Worm (Caenorhabditis elegans) whole organism, late embryonic: Measurements from ENCODE around the gene plc-4.

Experiments
- K02D7.2 ChIP-seq: sonication (generic microtip); optimal IDR thresholded peaks from 2 replicates; lab custom pipeline; 2017; ENCODE audit warnings: mild to moderate bottlenecking, missing genetic modification characterization, missing compliant biosample characterization
- che-1 ChIP-seq: sonication (generic microtip); optimal IDR thresholded peaks from 2 replicates; lab custom pipeline; 2016; ENCODE audit warnings: mild to moderate bottlenecking, missing genetic modification characterization, missing compliant biosample characterization
- dmd-4 ChIP-seq: sonication (generic microtip); optimal IDR thresholded peaks from 2 replicates; lab custom pipeline; 2016; ENCODE audit warnings: borderline replicate concordance, missing genetic modification characterization, missing compliant biosample characterization
- fkh-10 ChIP-seq: fragments of 150-350 bp; optimal IDR thresholded peaks from 2 replicates; lab custom pipeline; 2014; ENCODE audit warnings: missing biosample characterization, missing genetic modification reagents, missing genetic modification characterization
- lim-6 ChIP-seq: sonication (generic microtip); optimal IDR thresholded peaks from 2 replicates; lab custom pipeline; 2016; ENCODE audit warnings: missing genetic modification characterization, missing compliant biosample characterization
- lin-11 ChIP-seq: fragments of 200-800 bp; sonication (Bioruptor generic); optimal IDR thresholded peaks from 2 replicates; lab custom pipeline; 2018; ENCODE audit warnings: mild to moderate bottlenecking, missing genetic modification characterization, missing compliant biosample characterization
- nhr-11 ChIP-seq: fragments of 150-350 bp; optimal IDR thresholded peaks from 2 replicates; lab custom pipeline; 2014; ENCODE audit warnings: missing biosample characterization, missing genetic modification characterization
- syd-9 ChIP-seq: sonication (generic microtip); optimal IDR thresholded peaks from 2 replicates; lab custom pipeline; 2016; ENCODE audit warnings: mild to moderate bottlenecking, missing genetic modification characterization, moderate library complexity, missing compliant biosample characterization
- zip-5 ChIP-seq: sonication (generic microtip); optimal IDR thresholded peaks from 2 replicates; lab custom pipeline; 2016; ENCODE audit warnings: missing genetic modification characterization, missing compliant biosample characterization

Gene plc-4

ce11 chrIV:7460225-7460624 lies 52.2 kb downstream of the plc-4 start, which contains the start of gene F13B6.2:
TSS of gene F13B6.2 (minus strand) at chrIV:7460325.
- TF ChIP-seq lin-11 (tag; lab: Kevin White, UChicago) (no peak), zip-5 (tag; lab: Kevin White, UChicago) (no peak), dmd-4 (tag; lab: Kevin White, UChicago) (no peak), fkh-10 (no peak), nhr-11 (tag; lab: Kevin White, UChicago) (no peak), syd-9 (tag; lab: Kevin White, UChicago) (no peak), che-1 (no peak), K02D7.2 (tag; lab: Kevin White, UChicago) (no peak), lim-6 (no peak)
